Fruit fly (Drosophila melanogaster): ENCODE measurements around the gene CG34292.

DNA sequence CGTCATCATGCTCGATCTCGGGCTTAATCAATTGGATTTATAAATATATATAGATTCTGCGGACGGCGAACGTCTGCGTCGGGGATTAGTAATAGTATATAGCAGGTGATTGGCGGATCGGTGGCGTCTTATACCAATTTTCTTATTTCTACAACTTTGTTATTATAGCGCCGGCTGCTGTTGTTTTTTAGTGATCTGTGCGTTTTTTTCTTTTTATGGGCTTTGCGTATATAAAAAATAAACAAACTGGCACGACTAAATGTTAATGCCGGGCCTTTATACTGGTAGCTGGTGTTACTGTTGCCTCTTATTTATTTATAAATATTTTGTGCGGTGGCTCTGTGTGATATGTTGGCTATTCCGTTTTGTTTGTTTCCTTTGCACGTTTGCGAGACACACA lies 7.2 kb downstream of the CG34292 start:
- TF ChIP-seq CG8478 (optimal IDR thresholded peaks at IDR 0.05) (no peak), CTCF (optimal IDR thresholded peaks at IDR 0.05) (no peak)
